Worm (Caenorhabditis elegans): Measurements from ENCODE around the gene T06C12.12.
A peak's percentile ranks its signal among the peaks of the same experiment; 100 is the strongest.

Gene T06C12.12

ce11 chrV:15913714-15914113, 21.9 kb downstream of the T06C12.12 start, which contains the start of gene F35E8.7:
Gene F35E8.7 (plus strand): TSS chrV:15914014.
- TF ChIP-seq zag-1 (tag; optimal IDR thresholded peaks at IDR 0.05): no peak

ce11 chrV:15914774-15915173, 22.9 kb downstream of the T06C12.12 start:
- TF ChIP-seq aha-1 (tag; optimal IDR thresholded peaks at IDR 0.05) (no peak), snu-23 (GFP tag; optimal IDR thresholded peaks at IDR 0.05) (no peak), mep-1 (tag; optimal IDR thresholded peaks at IDR 0.05) (no peak), unc-86 (tag; optimal IDR thresholded peaks at IDR 0.05) (no peak), fos-1 (tag; optimal IDR thresholded peaks at IDR 0.05) (no peak), dpl-1 (GFP tag; optimal IDR thresholded peaks at IDR 0.05) (no peak)

ce11 chrV:15915307-15915706, 23.4 kb downstream of the T06C12.12 start:
- no peak for TF ChIP-seq C04F5.9 (tag; optimal IDR thresholded peaks at IDR 0.05)
- no peak for TF ChIP-seq nhr-85 (tag)
- TF ChIP-seq hlh-17 (GFP tag; optimal IDR thresholded peaks at IDR 0.05; ENCODE audit: borderline replicate concordance): no peak
- no peak for TF ChIP-seq nhr-77 (tag; optimal IDR thresholded peaks at IDR 0.05)
- no peak for TF ChIP-seq nhr-12 (tag; optimal IDR thresholded peaks at IDR 0.05)
- TF ChIP-seq ets-5 (GFP tag; IDR thresholded peaks at IDR 0.05): no peak
- TF ChIP-seq zip-4 (GFP tag; optimal IDR thresholded peaks at IDR 0.05): no peak
- no peak for TF ChIP-seq dsc-1 (tag; optimal IDR thresholded peaks at IDR 0.05)
- TF ChIP-seq sox-4 (tag; optimal IDR thresholded peaks at IDR 0.05): no peak
- no peak for TF ChIP-seq ceh-90 (tag; optimal IDR thresholded peaks at IDR 0.05)
- TF ChIP-seq lsy-2 (tag; optimal IDR thresholded peaks at IDR 0.05): no peak
- no peak for TF ChIP-seq egl-13 (tag; optimal IDR thresholded peaks at IDR 0.05)
- no peak for TF ChIP-seq blmp-1 (tag; optimal IDR thresholded peaks at IDR 0.05)
- TF ChIP-seq unc-86 (tag; optimal IDR thresholded peaks at IDR 0.05): no peak

ce11 chrV:15915919-15916318, 24.1 kb downstream of the T06C12.12 start, which contains the start of gene gst-38:
Gene gst-38 (minus strand): TSS chrV:15916070.
- TF ChIP-seq pqm-1 (tag; optimal IDR thresholded peaks at IDR 0.05) (no peak), elt-2 (tag; optimal IDR thresholded peaks at IDR 0.05) (peak; percentile 85)

ce11 chrV:15917458-15917857, 25.6 kb downstream of the T06C12.12 start, which contains the start of gene F35E8.9:
Gene F35E8.9 (minus strand): TSS chrV:15917558.
- no peak for TF ChIP-seq aly-2 (tag; optimal IDR thresholded peaks at IDR 0.05)
- TF ChIP-seq nhr-28 (tag; optimal IDR thresholded peaks at IDR 0.05): no peak
- no peak for TF ChIP-seq fkh-8 (tag; optimal IDR thresholded peaks at IDR 0.05)
- TF ChIP-seq swsn-7 (tag; optimal IDR thresholded peaks at IDR 0.05): no peak
- TF ChIP-seq fkh-10 (GFP tag; optimal IDR thresholded peaks at IDR 0.05): no peak
- TF ChIP-seq nhr-12 (tag; optimal IDR thresholded peaks at IDR 0.05): no peak

DNA sequence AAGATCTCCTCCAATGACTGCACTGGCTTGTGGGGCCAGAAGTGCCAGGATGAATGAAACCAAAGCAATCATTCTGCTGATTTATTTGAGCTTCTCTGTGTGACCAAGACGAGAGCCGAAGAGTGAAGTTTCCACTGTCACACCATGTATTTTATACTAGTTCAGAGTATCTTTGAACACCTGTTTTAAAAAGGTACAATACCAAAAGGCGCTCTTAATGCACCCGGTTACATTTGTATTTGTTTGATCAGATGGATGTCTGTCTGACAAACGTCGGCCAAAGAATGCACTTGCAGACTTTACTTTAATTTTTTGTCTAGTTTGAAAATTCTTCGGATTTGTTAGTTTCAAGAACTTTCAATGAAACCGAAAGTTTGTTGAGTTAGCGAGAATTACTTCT, 28.4 kb downstream of the T06C12.12 start, which contains the start of gene F35E8.10:
Gene F35E8.10 (minus strand): TSS at position 101 of the 400 bp plus-strand sequence.
- TF ChIP-seq F16B12.6 (tag; optimal IDR thresholded peaks at IDR 0.05) (no peak), zag-1 (tag; optimal IDR thresholded peaks at IDR 0.05) (no peak), Y116A8C.19 (tag; optimal IDR thresholded peaks at IDR 0.05; ENCODE audit: borderline replicate concordance) (no peak), nhr-19 (GFP tag; conservative IDR thresholded peaks at IDR 0.05) (no peak), aly-2 (tag; optimal IDR thresholded peaks at IDR 0.05) (no peak), lin-15B (tag; optimal IDR thresholded peaks at IDR 0.05) (no peak), nhr-11 (tag; optimal IDR thresholded peaks at IDR 0.05) (no peak), mab-9 (GFP tag; IDR thresholded peaks at IDR 0.05) (no peak), fkh-10 (GFP tag; optimal IDR thresholded peaks at IDR 0.05) (no peak), lsy-2 (tag; optimal IDR thresholded peaks at IDR 0.05) (no peak), nhr-28 (tag; optimal IDR thresholded peaks at IDR 0.05) (no peak), unc-98 (GFP tag; IDR thresholded peaks at IDR 0.05) (no peak), elt-3 (tag; optimal IDR thresholded peaks at IDR 0.05) (no peak), dpl-1 (GFP tag; optimal IDR thresholded peaks at IDR 0.05) (no peak), fos-1 (tag; optimal IDR thresholded peaks at IDR 0.05) (no peak)

Measured in whole organism, L1 larva.